Worm (Caenorhabditis elegans): ENCODE data around the gene hrg-3.

Gene hrg-3

ce11 chrV:9729462-9730162 is 26.7 kb upstream of the hrg-3 start, which contains the start of the genes aagr-3 and drap-1 (continued):
- peak; percentile 86 for TF ChIP-seq unc-55 (GFP tag; optimal IDR thresholded peaks at IDR 0.05)
- TF ChIP-seq lin-13 (GFP tag; optimal IDR thresholded peaks at IDR 0.05) = peak; percentile 55
- no peak for TF ChIP-seq blmp-1 (tag; optimal IDR thresholded peaks at IDR 0.05; ENCODE audit: insufficient read depth)
- no peak for TF ChIP-seq zag-1 (tag; optimal IDR thresholded peaks at IDR 0.05)

DNA sequence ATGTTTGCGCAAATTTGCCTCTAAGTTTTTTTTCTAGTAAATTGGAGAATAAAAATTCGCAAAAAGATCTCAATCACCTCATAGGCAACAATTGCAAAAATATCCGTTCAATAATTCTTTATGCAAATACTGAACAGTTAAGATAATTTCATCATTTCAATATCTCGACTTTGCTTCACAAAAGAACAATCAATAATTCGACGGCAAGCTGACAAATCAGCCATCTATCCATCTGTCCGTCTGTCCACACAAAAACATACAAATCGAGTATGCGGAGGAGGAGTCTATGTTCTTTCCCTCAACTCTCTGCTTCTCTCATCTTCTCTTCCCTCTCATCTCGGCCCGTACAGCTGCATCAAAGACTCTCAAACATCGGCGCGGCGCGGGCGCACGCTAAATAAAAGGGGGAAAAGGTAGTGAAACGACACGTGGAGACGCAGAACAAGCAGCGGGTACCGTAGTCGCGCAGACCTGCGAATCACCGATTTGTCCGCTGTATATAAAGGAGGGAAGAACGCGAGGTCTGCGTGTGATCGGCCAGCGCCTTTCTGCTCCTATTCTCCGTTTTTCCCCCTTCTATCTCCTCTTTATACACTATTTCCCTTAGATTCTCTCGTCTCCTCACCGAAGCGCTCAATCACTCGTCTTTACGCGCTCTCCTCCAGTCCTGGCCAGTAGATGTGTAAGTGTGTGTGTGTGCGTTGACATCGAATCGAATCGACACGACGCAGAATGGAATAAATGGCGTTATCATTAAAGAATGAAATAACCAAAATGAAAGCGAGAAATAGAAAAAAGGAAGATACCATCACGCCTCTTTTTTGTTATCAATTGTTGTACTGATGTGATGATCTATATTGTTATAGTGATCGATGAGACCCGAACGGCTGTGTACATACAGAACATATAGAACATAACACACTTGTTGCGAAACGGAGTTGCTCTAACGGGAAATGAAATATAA is 25.2 kb upstream of the hrg-3 start:
- TF ChIP-seq zag-1 (tag; optimal IDR thresholded peaks at IDR 0.05) (peak; percentile 93), R02D3.7 (tag; optimal IDR thresholded peaks at IDR 0.05) (no peak), ZK546.5 (tag; optimal IDR thresholded peaks at IDR 0.05) (peak; percentile 61), ztf-4 (tag; optimal IDR thresholded peaks at IDR 0.05) (peak; percentile 94), peb-1 (tag; optimal IDR thresholded peaks at IDR 0.05) (no peak), lin-13 (GFP tag; optimal IDR thresholded peaks at IDR 0.05) (peak; percentile 88), elt-1 (tag; optimal IDR thresholded peaks at IDR 0.05) (no peak), aly-2 (tag; optimal IDR thresholded peaks at IDR 0.05) (no peak), mbf-1 (tag; optimal IDR thresholded peaks at IDR 0.05) (no peak), mdl-1 (tag; optimal IDR thresholded peaks at IDR 0.05) (peak; percentile 90 to 98), nhr-10 (tag; optimal IDR thresholded peaks at IDR 0.05) (peak; percentile 23), nhr-12 (tag; optimal IDR thresholded peaks at IDR 0.05) (no peak), ceh-16 (tag; optimal IDR thresholded peaks at IDR 0.05) (peak; percentile 91), mab-5 (tag; optimal IDR thresholded peaks at IDR 0.05) (peak; percentile 76), nhr-23 (tag; optimal IDR thresholded peaks at IDR 0.05) (no peak), egl-27 (tag; optimal IDR thresholded peaks at IDR 0.05) (peak; percentile 85), nhr-11 (tag; optimal IDR thresholded peaks at IDR 0.05) (peak; percentile 77), Y55F3AM.14 (GFP tag; optimal IDR thresholded peaks at IDR 0.05) (peak; percentile 90), nhr-21 (tag; optimal IDR thresholded peaks at IDR 0.05) (peak; percentile 96), lsy-2 (tag; optimal IDR thresholded peaks at IDR 0.05) (peak; percentile 90 to 98), ztf-1 (GFP tag; conservative IDR thresholded peaks at IDR 0.05) (0 out of 2 replicates have a peak, but pooled peaks have one; percentile 63), nhr-77 (tag; optimal IDR thresholded peaks at IDR 0.05) (no peak), C34F6.9 (tag; optimal IDR thresholded peaks at IDR 0.05) (peak; percentile 96), unc-62 (GFP tag; optimal IDR thresholded peaks at IDR 0.05) (no peak), ama-1 (optimal IDR thresholded peaks at IDR 0.05) (peak; percentile 99), F13H6.1 (tag; optimal IDR thresholded peaks at IDR 0.05) (peak; percentile 98), dmd-4 (tag; optimal IDR thresholded peaks at IDR 0.05) (no peak), lin-39 (tag; optimal IDR thresholded peaks at IDR 0.05) (peak; percentile 80), blmp-1 (tag; optimal IDR thresholded peaks at IDR 0.05; ENCODE audit: insufficient read depth) (peak; percentile 76), unc-39 (tag; optimal IDR thresholded peaks at IDR 0.05) (peak; percentile 69), ceh-82 (tag; optimal IDR thresholded peaks at IDR 0.05) (no peak), unc-55 (GFP tag; optimal IDR thresholded peaks at IDR 0.05) (peak; percentile 95), lin-11 (tag; optimal IDR thresholded peaks at IDR 0.05) (peak; percentile 98), sma-9 (GFP tag; optimal IDR thresholded peaks at IDR 0.05) (peak; percentile 90), sma-9 (tag; optimal IDR thresholded peaks at IDR 0.05) (no peak), skn-1 (tag; optimal IDR thresholded peaks at IDR 0.05) (peak; percentile 55), nhr-237 (tag; optimal IDR thresholded peaks at IDR 0.05) (no peak), snpc-4 (tag; optimal IDR thresholded peaks at IDR 0.05) (peak; percentile 79), ztf-11 (tag; optimal IDR thresholded peaks at IDR 0.05) (peak; percentile 39), sem-4 (tag; optimal IDR thresholded peaks at IDR 0.05) (peak; percentile 61), sma-3 (GFP tag; optimal IDR thresholded peaks at IDR 0.05) (peak; percentile 93), nhr-25 (tag; optimal IDR thresholded peaks at IDR 0.05) (peak; percentile 93), fos-1 (tag; optimal IDR thresholded peaks at IDR 0.05) (peak; percentile 97), gmeb-1 (tag; optimal IDR thresholded peaks at IDR 0.05) (peak; percentile 68), nhr-6 (tag; optimal IDR thresholded peaks at IDR 0.05) (peak; percentile 77), crh-2 (tag; optimal IDR thresholded peaks at IDR 0.05) (peak; percentile 98), alr-1 (tag; optimal IDR thresholded peaks at IDR 0.05) (no peak), elt-3 (tag; optimal IDR thresholded peaks at IDR 0.05) (no peak), nhr-129 (tag; optimal IDR thresholded peaks at IDR 0.05) (peak; percentile 98)

All from whole organism, L2 larva.